Worm (Caenorhabditis elegans): ENCODE results near the gene daf-2.
A peak's percentile ranks its signal among the peaks of the same experiment; 100 is the strongest.

Gene daf-2

ce11 chrIII:3069101-3069500, 28.5 kb upstream of the daf-2 start (continued):
- no peak for TF ChIP-seq Y116A8C.19 (tag; optimal IDR thresholded peaks at IDR 0.05; ENCODE audit: borderline replicate concordance)
- no peak for TF ChIP-seq ama-1 (optimal IDR thresholded peaks at IDR 0.05)
- no peak for TF ChIP-seq lin-13 (GFP tag; optimal IDR thresholded peaks at IDR 0.05)
- TF ChIP-seq fkh-4 (tag; optimal IDR thresholded peaks at IDR 0.05; ENCODE audit: borderline replicate concordance): no peak
- no peak for TF ChIP-seq nhr-28 (tag; optimal IDR thresholded peaks at IDR 0.05)
- TF ChIP-seq ztf-4 (tag; optimal IDR thresholded peaks at IDR 0.05): no peak
- TF ChIP-seq lir-3 (tag; optimal IDR thresholded peaks at IDR 0.05; ENCODE audit: poor library complexity): no peak
- peak in 1 of 2 experiments; percentile 3 for TF ChIP-seq efl-1 (optimal IDR thresholded peaks at IDR 0.05)
- TF ChIP-seq efl-1 (GFP tag; optimal IDR thresholded peaks at IDR 0.05 in 1 of 2): peak in 1 of 2 experiments; percentile 92
- TF ChIP-seq nhr-11 (tag; optimal IDR thresholded peaks at IDR 0.05): no peak
- no peak for TF ChIP-seq lin-15B (tag; optimal IDR thresholded peaks at IDR 0.05)

DNA sequence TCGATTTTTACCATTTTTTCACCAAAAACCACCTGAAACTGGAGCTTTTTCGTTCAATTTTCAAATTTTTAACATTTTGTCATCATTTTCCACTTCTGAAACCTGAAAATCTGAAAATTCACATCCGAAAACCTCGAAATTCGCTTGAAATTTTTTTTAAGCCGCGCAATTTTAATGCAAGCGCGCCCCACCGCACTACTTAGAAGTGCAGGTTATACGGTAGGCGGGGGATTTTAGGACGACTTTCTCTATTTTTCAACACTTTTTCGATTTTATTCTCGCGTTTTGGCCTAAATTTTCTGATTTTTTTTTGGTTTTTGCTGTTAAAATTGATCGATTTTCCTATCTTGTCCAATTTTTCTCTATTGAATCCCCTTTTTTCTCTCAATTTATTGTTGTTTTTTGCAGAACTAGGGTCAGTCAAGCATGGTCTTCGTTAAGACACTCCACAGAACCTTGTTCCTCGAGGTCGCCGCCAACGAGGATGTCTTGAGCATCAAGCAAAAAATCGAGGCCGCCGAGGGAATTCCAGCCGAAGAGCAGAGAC, 27.3 kb upstream of the daf-2 start, which contains the start of gene ubl-1:
Gene ubl-1 (plus strand): TSS at position 402 of the 547 bp plus-strand sequence.
- peak; percentile 88 to 94 for TF ChIP-seq lin-35 (GFP tag; optimal IDR thresholded peaks at IDR 0.05)
- TF ChIP-seq vab-15 (tag; optimal IDR thresholded peaks at IDR 0.05): peak; percentile 73
- TF ChIP-seq skn-1 (tag; optimal IDR thresholded peaks at IDR 0.05): peak; percentile 95
- no peak for TF ChIP-seq ceh-90 (tag; optimal IDR thresholded peaks at IDR 0.05)
- peak; percentile 64 for TF ChIP-seq aly-2 (tag; optimal IDR thresholded peaks at IDR 0.05)
- TF ChIP-seq nhr-71 (tag; optimal IDR thresholded peaks at IDR 0.05): peak; percentile 89
- no peak for TF ChIP-seq ets-5 (GFP tag; IDR thresholded peaks at IDR 0.05)
- peak; percentile 84 for TF ChIP-seq xbp-1 (tag; optimal IDR thresholded peaks at IDR 0.05)
- no peak for TF ChIP-seq elt-2 (tag; optimal IDR thresholded peaks at IDR 0.05)
- TF ChIP-seq snpc-4 (tag; optimal IDR thresholded peaks at IDR 0.05): peak; percentile 83
- no peak for TF ChIP-seq C34B4.2 (tag; optimal IDR thresholded peaks at IDR 0.05)
- peak; percentile 85 for TF ChIP-seq nhr-85 (tag)
- no peak for TF ChIP-seq nhr-84 (tag; optimal IDR thresholded peaks at IDR 0.05)
- no peak for TF ChIP-seq sptf-1 (tag; optimal IDR thresholded peaks at IDR 0.05)
- peak; percentile 79 for TF ChIP-seq jun-1 (tag; optimal IDR thresholded peaks at IDR 0.05)
- peak; percentile 56 for TF ChIP-seq unc-86 (tag; optimal IDR thresholded peaks at IDR 0.05)
- TF ChIP-seq lsy-2 (tag; optimal IDR thresholded peaks at IDR 0.05): peak; percentile 98 to 99
- no peak for TF ChIP-seq mab-9 (GFP tag; IDR thresholded peaks at IDR 0.05)
- TF ChIP-seq ama-1 (optimal IDR thresholded peaks at IDR 0.05): no peak
- peak; percentile 92 for TF ChIP-seq fkh-8 (tag; optimal IDR thresholded peaks at IDR 0.05)
- peak; percentile 60 for TF ChIP-seq zag-1 (tag; optimal IDR thresholded peaks at IDR 0.05)
- TF ChIP-seq nhr-237 (tag; optimal IDR thresholded peaks at IDR 0.05): peak; percentile 83
- TF ChIP-seq unc-98 (GFP tag; IDR thresholded peaks at IDR 0.05): peak; percentile 42; the same call in 1 of the 2 replicates
- TF ChIP-seq pax-3 (tag; optimal IDR thresholded peaks at IDR 0.05): peak; percentile 65
- no peak for TF ChIP-seq hlh-17 (GFP tag; optimal IDR thresholded peaks at IDR 0.05; ENCODE audit: borderline replicate concordance)
- peak; percentile 91 for TF ChIP-seq lin-13 (GFP tag; optimal IDR thresholded peaks at IDR 0.05)
- no peak for TF ChIP-seq unc-62 (GFP tag; optimal IDR thresholded peaks at IDR 0.05)
- peak; percentile 23 for TF ChIP-seq pag-3 (tag; optimal IDR thresholded peaks at IDR 0.05; ENCODE audit: borderline replicate concordance, insufficient read depth)
- TF ChIP-seq nhr-20 (tag; optimal IDR thresholded peaks at IDR 0.05): peak; percentile 82
- TF ChIP-seq unc-30 (tag; optimal IDR thresholded peaks at IDR 0.05): no peak
- TF ChIP-seq irx-1 (tag; optimal IDR thresholded peaks at IDR 0.05): peak; percentile 60
- TF ChIP-seq isw-1 (GFP tag; IDR thresholded peaks at IDR 0.05): peak; percentile 79
- TF ChIP-seq swsn-7 (tag; optimal IDR thresholded peaks at IDR 0.05): peak; percentile 76
- peak in 1 of 2 experiments; percentile 11 for TF ChIP-seq ztf-11 (tag; optimal IDR thresholded peaks at IDR 0.05)
- TF ChIP-seq ceh-63 (GFP tag; optimal IDR thresholded peaks at IDR 0.05): no peak
- TF ChIP-seq elt-3 (tag; optimal IDR thresholded peaks at IDR 0.05): peak; percentile 27 to 92 (median 66)
- TF ChIP-seq nhr-19 (GFP tag; conservative IDR thresholded peaks at IDR 0.05): peak; percentile 83
- peak; percentile 69 for TF ChIP-seq nhr-11 (tag; optimal IDR thresholded peaks at IDR 0.05)
- peak; percentile 91 for TF ChIP-seq nhr-77 (tag; optimal IDR thresholded peaks at IDR 0.05)
- no peak for TF ChIP-seq nhr-76 (tag; optimal IDR thresholded peaks at IDR 0.05)
- no peak for TF ChIP-seq sup-37 (GFP tag; optimal IDR thresholded peaks at IDR 0.05)
- TF ChIP-seq zip-4 (GFP tag; optimal IDR thresholded peaks at IDR 0.05): peak; percentile 2
- TF ChIP-seq C04F5.9 (tag; optimal IDR thresholded peaks at IDR 0.05): peak; percentile 16
- TF ChIP-seq fkh-4 (tag; optimal IDR thresholded peaks at IDR 0.05; ENCODE audit: borderline replicate concordance): peak; percentile 3

All from whole organism, L1 larva.